Fruit fly (Drosophila melanogaster) whole organism, embryonic: ENCODE data around the gene CG14005.

Source experiments
- CG10321 ChIP-seq: fragments of 200-800 bp; sonication (Bioruptor generic); IDR thresholded peaks from 2 replicates; pipeline ENCODE4 v1.3.6; 2022; ENCODE audit warnings: missing biosample characterization, missing genetic modification characterization
- CG11085 ChIP-seq: fragments of 200-800 bp; sonication (Bioruptor generic); IDR thresholded peaks from 2 replicates; pipeline ENCODE4 v1.3.6; 2022; ENCODE audit warnings: missing biosample characterization, missing genetic modification characterization
- CG11093 ChIP-seq: fragments of 200-800 bp; sonication (Bioruptor generic); IDR thresholded peaks from 3 replicates; pipeline ENCODE4 v1.3.6; 2022; ENCODE audit warnings: missing biosample characterization, missing genetic modification characterization
- CG13287 ChIP-seq: fragments of 200-800 bp; sonication (Bioruptor generic); IDR thresholded peaks from 2 replicates; pipeline ENCODE4 v1.3.6; 2022; ENCODE audit warnings: missing biosample characterization, missing genetic modification characterization; ENCODE audit not compliant: partially characterized antibody
- CG14014 ChIP-seq: fragments of 200-800 bp; sonication (Bioruptor generic); IDR thresholded peaks from 2 replicates; pipeline ENCODE4 v1.3.6; 2022; ENCODE audit warnings: missing biosample characterization, missing genetic modification characterization
- CG14860 ChIP-seq: fragments of 200-800 bp; sonication (Bioruptor generic); IDR thresholded peaks from 3 replicates; pipeline ENCODE4 v1.3.6; 2022; ENCODE audit warnings: missing biosample characterization, missing genetic modification characterization; ENCODE audit not compliant: partially characterized antibody
- CG15073 ChIP-seq: fragments of 200-800 bp; sonication (Bioruptor generic); optimal IDR thresholded peaks from 2 replicates; lab custom pipeline; 2016; ENCODE audit warnings: missing biosample characterization, missing genetic modification characterization
- CG15269 ChIP-seq: fragments of 200-800 bp; sonication (Bioruptor generic); optimal IDR thresholded peaks from 2 replicates; lab custom pipeline; 2018; ENCODE audit warnings: missing biosample characterization, mild to moderate bottlenecking, missing genetic modification characterization, moderate library complexity
- CG16863 ChIP-seq: fragments of 200-800 bp; sonication (Bioruptor generic); optimal IDR thresholded peaks from 3 replicates; lab custom pipeline; 2016; ENCODE audit warnings: missing biosample characterization, missing genetic modification characterization
- CG17186 ChIP-seq: fragments of 200-800 bp; sonication (Bioruptor generic); optimal IDR thresholded peaks from 3 replicates; lab custom pipeline; 2017; ENCODE audit warnings: missing biosample characterization, missing genetic modification reagents, missing genetic modification characterization
- CG17359 ChIP-seq: fragments of 200-800 bp; sonication (Bioruptor generic); optimal IDR thresholded peaks from 3 replicates; lab custom pipeline; 2018; ENCODE audit warnings: missing biosample characterization, mild to moderate bottlenecking, missing genetic modification characterization, moderate library complexity
- CG17385 ChIP-seq: fragments of 200-800 bp; sonication (Bioruptor generic); optimal IDR thresholded peaks from 3 replicates; lab custom pipeline; 2018; ENCODE audit warnings: missing biosample characterization, mild to moderate bottlenecking, missing genetic modification characterization
- CG18599 ChIP-seq: fragments of 200-800 bp; sonication (Bioruptor generic); optimal IDR thresholded peaks from 3 replicates; lab custom pipeline; 2017; ENCODE audit warnings: missing biosample characterization, missing genetic modification characterization, mild to moderate bottlenecking, moderate library complexity, missing genetic modification reagents
- CG33557 ChIP-seq: fragments of 200-800 bp; sonication (Bioruptor generic); optimal IDR thresholded peaks from 2 replicates; lab custom pipeline; 2019; ENCODE audit warnings: missing biosample characterization, mild to moderate bottlenecking, missing genetic modification characterization, moderate library complexity
- CG34376 ChIP-seq: fragments of 200-800 bp; sonication (Bioruptor generic); optimal IDR thresholded peaks from 2 replicates; lab custom pipeline; 2018; ENCODE audit warnings: missing biosample characterization, mild to moderate bottlenecking, missing genetic modification characterization
- CG3726 ChIP-seq: fragments of 200-800 bp; sonication (Bioruptor generic); IDR thresholded peaks from 3 replicates; pipeline ENCODE4, ENCODE4 v1.3.6; 2022; ENCODE audit warnings: missing biosample characterization, missing genetic modification characterization
- CG4820 ChIP-seq: fragments of 200-800 bp; sonication (Bioruptor generic); optimal IDR thresholded peaks from 3 replicates; lab custom pipeline; 2016; ENCODE audit warnings: missing biosample characterization, missing genetic modification characterization
- CG4854 ChIP-seq: fragments of 200-800 bp; sonication (Bioruptor generic); optimal IDR thresholded peaks from 2 replicates; lab custom pipeline; 2016; ENCODE audit warnings: missing biosample characterization, missing genetic modification characterization, inconsistent platforms
- CG6689 ChIP-seq: fragments of 200-800 bp; sonication (Bioruptor generic); IDR thresholded peaks from 2 replicates; pipeline ENCODE4 v1.3.6; 2022; ENCODE audit warnings: missing biosample characterization, missing genetic modification characterization
- CG8388 ChIP-seq: fragments of 200-800 bp; sonication (Bioruptor generic); optimal IDR thresholded peaks from 2 replicates; lab custom pipeline; 2019; ENCODE audit warnings: missing biosample characterization, mild to moderate bottlenecking, missing genetic modification characterization, moderate library complexity
- CG8478 ChIP-seq: fragments of >200 bp; optimal IDR thresholded peaks from 2 replicates; lab custom pipeline; 2018
- CG8924 ChIP-seq: fragments of 200-800 bp; optimal IDR thresholded peaks from 3 replicates; lab custom pipeline; 2019; ENCODE audit warnings: missing biosample characterization, mild to moderate bottlenecking, missing genetic modification characterization, moderate library complexity
- CG9215 ChIP-seq: fragments of 200-800 bp; sonication (Bioruptor generic); IDR thresholded peaks from 2 replicates; pipeline ENCODE4 v1.3.6; 2022; ENCODE audit warnings: missing biosample characterization, missing genetic modification characterization
- Ets97D ChIP-seq: fragments of 200-800 bp; sonication (Bioruptor generic); optimal IDR thresholded peaks from 3 replicates; lab custom pipeline; 2016; ENCODE audit warnings: missing biosample characterization, missing genetic modification characterization
- Fer2 ChIP-seq: fragments of 200-800 bp; sonication (Bioruptor generic); optimal IDR thresholded peaks from 2 replicates; lab custom pipeline; 2018; ENCODE audit warnings: missing biosample characterization, mild to moderate bottlenecking, missing genetic modification characterization, moderate library complexity
- HLHmδ ChIP-seq: fragments of 200-800 bp; sonication (Bioruptor generic); optimal IDR thresholded peaks from 2 replicates; lab custom pipeline; 2018; ENCODE audit warnings: missing biosample characterization, mild to moderate bottlenecking, missing genetic modification characterization, moderate library complexity
- MTF-1 ChIP-seq: fragments of 200-800 bp; sonication (Bioruptor generic); optimal IDR thresholded peaks from 2 replicates; lab custom pipeline; 2018; ENCODE audit warnings: missing biosample characterization, mild to moderate bottlenecking, missing genetic modification characterization, borderline replicate concordance
- Pdp1 ChIP-seq, 2 experiments: fragments of 200-800 bp; sonication (Bioruptor generic); optimal IDR thresholded peaks; 3 replicates each; lab custom pipeline; 2016; ENCODE audit warnings: missing biosample characterization in 2 of 2, missing genetic modification characterization in 2 of 2, mild to moderate bottlenecking in 1 of 2, moderate library complexity in 1 of 2
- Poxn ChIP-seq: fragments of 200-800 bp; sonication (Bioruptor generic); IDR thresholded peaks from 2 replicates; pipeline ENCODE4 v1.3.6; 2022; ENCODE audit warnings: missing biosample characterization, missing genetic modification characterization
- Sin3A ChIP-seq: fragments of >200 bp; optimal IDR thresholded peaks from 2 replicates; lab custom pipeline; 2018
- Vsx1 ChIP-seq: fragments of 200-800 bp; sonication (Bioruptor generic); optimal IDR thresholded peaks from 2 replicates; lab custom pipeline; 2017; ENCODE audit warnings: missing biosample characterization, mild to moderate bottlenecking, missing genetic modification characterization, missing genetic modification reagents
- ac ChIP-seq: fragments of 200-800 bp; sonication (Bioruptor generic); optimal IDR thresholded peaks from 3 replicates; lab custom pipeline; 2017; ENCODE audit warnings: missing biosample characterization, mild to moderate bottlenecking, missing genetic modification characterization
- ato ChIP-seq: fragments of 200-800 bp; sonication (Bioruptor generic); IDR thresholded peaks from 2 replicates; pipeline ENCODE4 v1.3.6; 2022; ENCODE audit warnings: missing biosample characterization, missing genetic modification characterization; ENCODE audit not compliant: partially characterized antibody
- corto ChIP-seq: fragments of 200-800 bp; sonication (Bioruptor generic); optimal IDR thresholded peaks from 2 replicates; lab custom pipeline; 2016; ENCODE audit warnings: missing biosample characterization, mild to moderate bottlenecking, missing genetic modification characterization, moderate library complexity
- cwo ChIP-seq: fragments of 200-800 bp; sonication (Bioruptor generic); optimal IDR thresholded peaks from 3 replicates; lab custom pipeline; 2017; ENCODE audit warnings: missing biosample characterization, missing genetic modification characterization, mild to moderate bottlenecking, moderate library complexity, missing genetic modification reagents
- da ChIP-seq: fragments of 200-800 bp; sonication (Bioruptor generic); optimal IDR thresholded peaks from 2 replicates; lab custom pipeline; 2016; ENCODE audit warnings: missing biosample characterization, missing genetic modification characterization
- eyg ChIP-seq: fragments of 200-800 bp; sonication (Bioruptor generic); optimal IDR thresholded peaks from 3 replicates; lab custom pipeline; 2016; ENCODE audit warnings: missing biosample characterization, missing genetic modification characterization
- gem ChIP-seq: fragments of 200-800 bp; sonication (Bioruptor generic); optimal IDR thresholded peaks from 2 replicates; lab custom pipeline; 2019; ENCODE audit warnings: missing biosample characterization, mild to moderate bottlenecking, missing genetic modification characterization, moderate library complexity
- grn ChIP-seq: fragments of 200-800 bp; sonication (Bioruptor generic); optimal IDR thresholded peaks from 3 replicates; lab custom pipeline; 2017; ENCODE audit warnings: missing biosample characterization, missing genetic modification characterization
- her ChIP-seq: fragments of 200-800 bp; sonication (Bioruptor generic); optimal IDR thresholded peaks from 2 replicates; lab custom pipeline; 2016; ENCODE audit warnings: missing biosample characterization, missing genetic modification characterization
- kay ChIP-seq: fragments of 200-800 bp; sonication (Bioruptor generic); optimal IDR thresholded peaks from 2 replicates; lab custom pipeline; 2016; ENCODE audit warnings: missing biosample characterization, missing genetic modification characterization
- mirr ChIP-seq: fragments of 200-800 bp; sonication (Bioruptor generic); optimal IDR thresholded peaks from 3 replicates; lab custom pipeline; 2018; ENCODE audit warnings: missing biosample characterization, mild to moderate bottlenecking, missing genetic modification characterization
- nom ChIP-seq: fragments of 200-800 bp; sonication (Bioruptor generic); optimal IDR thresholded peaks from 2 replicates; lab custom pipeline; 2017; ENCODE audit warnings: missing biosample characterization, missing genetic modification characterization, mild to moderate bottlenecking, moderate library complexity, missing genetic modification reagents
- pan ChIP-seq, 4 experiments: fragments of >200 bp in 3 of 4; fragments of 200-800 bp in 1 of 4; sonication (Bioruptor generic) in 1 of 4; optimal IDR thresholded peaks in 3 of 4; IDR thresholded peaks in 1 of 4; 2 replicates each; pipeline versions ENCODE4 v1.3.6 to Lab custom; 2017 to 2022; ENCODE audit warnings: missing biosample characterization in 2 of 4, missing genetic modification characterization in 2 of 4, mixed read lengths in 1 of 4
- prd ChIP-seq, 3 experiments: fragments of >200 bp in 2 of 3; fragments of 200-800 bp in 1 of 3; sonication (Bioruptor generic) in 1 of 3; optimal IDR thresholded peaks in 2 of 3; IDR thresholded peaks in 1 of 3; 2 replicates in 2 of 3; 3 replicates in 1 of 3; pipeline versions ENCODE4 v1.3.6 to Lab custom; 2017 to 2022; ENCODE audit warnings: missing biosample characterization in 1 of 3, missing genetic modification characterization in 1 of 3
- scrt ChIP-seq: fragments of 200-800 bp; sonication (Bioruptor generic); optimal IDR thresholded peaks from 2 replicates; lab custom pipeline; 2018; ENCODE audit warnings: missing biosample characterization, mild to moderate bottlenecking, missing genetic modification characterization, moderate library complexity
- sens ChIP-seq: fragments of 200-800 bp; sonication (Bioruptor generic); peaks from one replicate; lab custom pipeline; 2016; ENCODE audit warnings: missing biosample characterization, missing genetic modification characterization
- shn ChIP-seq: fragments of 200-800 bp; sonication (Bioruptor generic); optimal IDR thresholded peaks from 3 replicates; lab custom pipeline; 2016; ENCODE audit warnings: missing biosample characterization, missing genetic modification characterization
- vnd ChIP-seq: fragments of 200-800 bp; sonication (Bioruptor generic); IDR thresholded peaks from 3 replicates; pipeline ENCODE4 v1.3.6; 2022; ENCODE audit warnings: missing biosample characterization, missing genetic modification characterization; ENCODE audit not compliant: partially characterized antibody

The CG14005 gene

DNA sequence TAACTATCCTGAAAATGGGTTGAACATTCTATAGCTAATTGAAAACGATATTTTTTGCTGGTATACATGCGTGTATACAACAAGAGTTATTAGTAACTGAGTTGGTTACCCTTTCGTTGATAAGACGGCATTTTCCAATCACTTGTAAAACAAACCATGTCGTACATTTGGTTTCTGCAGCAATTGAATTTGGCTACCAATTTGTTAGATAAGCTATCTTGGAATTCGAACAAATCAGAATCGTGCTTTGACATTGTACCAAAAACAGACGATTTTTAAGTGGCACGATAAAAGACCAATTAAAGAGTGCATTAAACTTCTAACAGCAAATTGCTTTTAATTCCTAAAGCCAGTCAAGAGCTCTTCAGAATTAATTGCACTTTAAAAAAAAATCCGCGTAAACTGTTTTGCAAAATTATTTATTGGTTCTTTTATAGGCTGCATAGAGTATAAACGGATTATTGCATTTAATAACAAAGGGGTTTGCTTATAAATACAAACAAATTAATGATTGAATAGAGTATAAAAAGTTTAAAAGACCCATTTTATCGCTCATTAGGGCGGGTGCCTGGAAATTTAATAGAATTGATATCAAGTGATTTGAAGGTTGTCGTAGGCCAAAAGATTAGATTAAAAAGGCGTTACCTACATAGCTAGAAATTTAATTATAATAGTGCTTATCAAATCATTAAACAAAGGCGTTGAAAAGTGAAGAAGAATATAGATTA is 10.8 kb downstream of the CG14005 start (continued):
- TF ChIP-seq CG15269 (peak; percentile 25), Fer2 (tag; lab: Kevin White, UChicago) (no peak), CG8924 (tag; lab: Kevin White, UChicago) (no peak), CG10321 (GFP tag; lab: Robert Waterston, UW) (no peak), CG17385 (GFP tag; lab: Kevin White, UChicago) (no peak), CG4820 (GFP tag; lab: Kevin White, UChicago) (no peak), Sin3A (lab: Kevin White, UChicago) (no peak), CG14860 (GFP tag; lab: Robert Waterston, UW) (no peak), CG13287 (GFP tag; lab: Robert Waterston, UW) (no peak), eyg (GFP tag; lab: Kevin White, UChicago) (no peak), CG34376 (GFP tag; lab: Kevin White, UChicago) (peak; percentile 26), gem (tag; lab: Kevin White, UChicago) (peak; percentile 8), cwo (GFP tag; lab: Kevin White, UChicago) (peak; percentile 9), Poxn (GFP tag; lab: Robert Waterston, UW) (no peak), CG16863 (GFP tag; lab: Kevin White, UChicago) (no peak), Pdp1 (GFP tag; optimal IDR thresholded peaks at IDR 0.05; lab: Kevin White, UChicago) (no peak), nom (GFP tag; lab: Kevin White, UChicago) (no peak), CG8478 (lab: Kevin White, UChicago) (no peak), CG17359 (tag; lab: Kevin White, UChicago) (no peak), ac (GFP tag; lab: Kevin White, UChicago) (no peak), CG33557 (GFP tag; lab: Kevin White, UChicago) (no peak), CG11093 (GFP tag; lab: Robert Waterston, UW) (no peak), prd (optimal IDR thresholded peaks at IDR 0.05; lab: Kevin White, UChicago) (no peak), prd (GFP tag; IDR thresholded peaks at IDR 0.05; lab: Robert Waterston, UW) (no peak), CG3726 (no peak), CG9215 (GFP tag; lab: Robert Waterston, UW) (no peak), MTF-1 (no peak), CG8388 (no peak), CG15073 (GFP tag; lab: Kevin White, UChicago) (no peak), Ets97D (GFP tag; lab: Kevin White, UChicago) (no peak), her (no peak), pan (optimal IDR thresholded peaks at IDR 0.05; lab: Kevin White, UChicago) (no peak), pan (GFP tag; optimal IDR thresholded peaks at IDR 0.05 in 1 of 2, IDR thresholded peaks at IDR 0.05 in 1 of 2) (no peak), corto (no peak), HLHmδ (no peak), Vsx1 (GFP tag; lab: Kevin White, UChicago) (no peak), CG11085 (GFP tag; lab: Robert Waterston, UW) (no peak), mirr (GFP tag; lab: Kevin White, UChicago) (peak; percentile 94), CG6689 (GFP tag; lab: Robert Waterston, UW) (no peak), grn (peak; percentile 2), CG4854 (no peak), shn (GFP tag; lab: Kevin White, UChicago) (no peak), vnd (GFP tag; lab: Robert Waterston, UW) (no peak), scrt (GFP tag; lab: Kevin White, UChicago) (no peak), CG17186 (no peak), CG14014 (GFP tag; lab: Robert Waterston, UW) (no peak), CG18599 (GFP tag; lab: Kevin White, UChicago) (peak; percentile 23), da (no peak), ato (GFP tag; lab: Robert Waterston, UW) (no peak), kay (no peak), sens (peak; percentile 52)
